Worm (Caenorhabditis elegans) whole organism, young adult: ENCODE data around the gene mec-17.

ENCODE experiments used
- B0261.1 ChIP-seq: sonication (generic microtip); optimal IDR thresholded peaks from 2 replicates; lab custom pipeline; 2016; ENCODE audit warnings: mild to moderate bottlenecking, missing genetic modification characterization, moderate library complexity, missing compliant biosample characterization
- D2030.7 ChIP-seq: fragments of 200-800 bp; sonication (Bioruptor generic); IDR thresholded peaks from 2 replicates; pipeline ENCODE4 v1.3.6; 2022; ENCODE audit warnings: missing genetic modification reagents, missing genetic modification characterization, missing compliant biosample characterization
- F39B2.1 ChIP-seq: fragments of 200-800 bp; sonication (Bioruptor generic); IDR thresholded peaks from 2 replicates; pipeline ENCODE4 v1.3.6; 2022; ENCODE audit warnings: missing genetic modification reagents, missing genetic modification characterization, missing compliant biosample characterization
- F52B5.7 ChIP-seq: sonication (generic microtip); optimal IDR thresholded peaks from 2 replicates; lab custom pipeline; 2016; ENCODE audit warnings: mild to moderate bottlenecking, missing genetic modification characterization, missing compliant biosample characterization
- T07F8.4 ChIP-seq: sonication (generic microtip); optimal IDR thresholded peaks from 2 replicates; lab custom pipeline; 2016; ENCODE audit warnings: mild to moderate bottlenecking, missing genetic modification characterization, moderate library complexity, missing compliant biosample characterization
- Y79H2A.3 ChIP-seq: fragments of 200-800 bp; sonication (Bioruptor generic); conservative IDR thresholded peaks from 2 replicates; pipeline ENCODE4 v1.3.6; 2022; ENCODE audit warnings: missing genetic modification reagents, missing genetic modification characterization, missing compliant biosample characterization
- akir-1 ChIP-seq: fragments of 200-800 bp; sonication (Bioruptor generic); optimal IDR thresholded peaks from 2 replicates; lab custom pipeline; 2018; ENCODE audit warnings: mild to moderate bottlenecking, missing genetic modification characterization, moderate library complexity, missing compliant biosample characterization
- athp-1 ChIP-seq: sonication (generic microtip); optimal IDR thresholded peaks from 2 replicates; lab custom pipeline; 2017; ENCODE audit warnings: mild to moderate bottlenecking, missing genetic modification characterization, missing compliant biosample characterization
- attf-5 ChIP-seq: fragments of 200-800 bp; sonication (Bioruptor generic); optimal IDR thresholded peaks from 2 replicates; lab custom pipeline; 2018; ENCODE audit warnings: mild to moderate bottlenecking, missing genetic modification characterization, missing compliant biosample characterization
- attf-6 ChIP-seq: fragments of 200-800 bp; sonication (Bioruptor generic); IDR thresholded peaks from 2 replicates; pipeline ENCODE4 v1.3.6; 2022; ENCODE audit warnings: missing genetic modification reagents, missing genetic modification characterization, missing compliant biosample characterization
- egl-18 ChIP-seq: fragments of 200-800 bp; sonication (Bioruptor generic); IDR thresholded peaks from 2 replicates; pipeline ENCODE4 v1.3.6; 2022; ENCODE audit warnings: missing genetic modification reagents, missing genetic modification characterization, missing compliant biosample characterization
- hmg-20 ChIP-seq: fragments of 200-800 bp; sonication (Bioruptor generic); IDR thresholded peaks from 2 replicates; pipeline ENCODE4 v1.3.6; 2022; ENCODE audit warnings: missing genetic modification reagents, missing genetic modification characterization, missing compliant biosample characterization
- lag-1 ChIP-seq: fragments of 200-800 bp; sonication (Bioruptor generic); IDR thresholded peaks from 2 replicates; pipeline ENCODE4 v1.3.6; 2022; ENCODE audit warnings: missing genetic modification reagents, missing genetic modification characterization, missing compliant biosample characterization
- madf-8 ChIP-seq: fragments of 200-800 bp; sonication (Bioruptor generic); conservative IDR thresholded peaks from 2 replicates; pipeline ENCODE4 v1.3.6; 2022; ENCODE audit warnings: missing genetic modification reagents, missing genetic modification characterization, missing compliant biosample characterization
- nfyb-1 ChIP-seq: fragments of 200-800 bp; sonication (Bioruptor generic); IDR thresholded peaks from 2 replicates; pipeline ENCODE4 v1.3.6; 2022; ENCODE audit warnings: missing genetic modification reagents, missing genetic modification characterization, missing compliant biosample characterization
- pbrm-1 ChIP-seq: fragments of 200-800 bp; sonication (Bioruptor generic); IDR thresholded peaks from 2 replicates; pipeline ENCODE4 v1.3.6; 2022; ENCODE audit warnings: missing genetic modification reagents, missing genetic modification characterization, missing compliant biosample characterization
- rpc-1 ChIP-seq, 2 experiments: fragments of 150-350 bp in 1 of 2; sonication (generic microtip) in 1 of 2; optimal IDR thresholded peaks; 2 replicates each; lab custom pipeline; 2014 to 2018; ENCODE audit warnings: missing biosample characterization in 1 of 2, missing genetic modification characterization in 1 of 2, missing genetic modification reagents in 1 of 2, missing genotype in 1 of 2
- snpc-3.4 ChIP-seq: sonication (generic microtip); optimal IDR thresholded peaks from 2 replicates; lab custom pipeline; 2017; ENCODE audit warnings: missing genetic modification characterization, mild to moderate bottlenecking, missing compliant biosample characterization, antibody characterized with exemption, moderate library complexity, missing genotype, missing genetic modification reagents
- somi-1 ChIP-seq: fragments of 200-800 bp; sonication (Bioruptor generic); optimal IDR thresholded peaks from 2 replicates; lab custom pipeline; 2018; ENCODE audit warnings: mild to moderate bottlenecking, missing genetic modification characterization, missing compliant biosample characterization
- tbp1 ChIP-seq: fragments of 200-800 bp; sonication (Bioruptor generic); optimal IDR thresholded peaks from 2 replicates; lab custom pipeline; 2018; ENCODE audit warnings: mild to moderate bottlenecking, missing genetic modification characterization, missing compliant biosample characterization
- tlf-1 ChIP-seq: fragments of 200-800 bp; sonication (Bioruptor generic); optimal IDR thresholded peaks from 2 replicates; lab custom pipeline; 2018; ENCODE audit warnings: mild to moderate bottlenecking, missing genetic modification characterization, missing compliant biosample characterization
- ztf-25 ChIP-seq: fragments of 200-800 bp; sonication (Bioruptor generic); IDR thresholded peaks from 2 replicates; pipeline ENCODE4 v1.3.6; 2022; ENCODE audit warnings: missing genetic modification reagents, missing genetic modification characterization, missing compliant biosample characterization

mec-17 gene

DNA sequence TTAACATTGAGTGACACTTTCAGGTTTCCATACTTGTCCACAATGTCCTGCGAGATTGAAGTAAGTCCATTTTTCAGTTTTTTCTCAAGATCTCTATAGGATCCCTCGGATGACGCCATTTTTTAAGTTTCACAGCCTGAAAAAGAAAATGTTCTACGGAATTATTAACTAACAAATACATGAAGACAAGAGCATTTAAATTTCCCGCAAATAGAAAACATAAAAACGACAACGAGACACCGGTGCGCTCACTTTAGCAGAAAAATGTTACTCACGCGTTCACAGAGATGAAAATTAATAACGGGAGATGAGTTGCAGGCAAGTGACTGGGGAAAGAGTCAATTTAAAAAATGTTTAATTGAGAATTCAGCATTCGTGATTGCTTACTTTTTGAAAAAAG lies 40.5 kb downstream of the mec-17 start, which contains the start of gene czw-1:
czw-1 (minus strand) TSS at position 369 of the 400 bp plus-strand sequence.
- TF ChIP-seq D2030.7 (GFP tag; lab: Robert Waterston, UW) (no peak), Y79H2A.3 (GFP tag; lab: Robert Waterston, UW) (no peak), lag-1 (GFP tag; lab: Robert Waterston, UW) (no peak), nfyb-1 (GFP tag; lab: Robert Waterston, UW) (no peak), tlf-1 (GFP tag; lab: Kevin White, UChicago) (no peak), egl-18 (GFP tag; lab: Robert Waterston, UW) (no peak), akir-1 (GFP tag; lab: Kevin White, UChicago) (no peak)
- TF ChIP-seq, all 124 proteins: peak for 0

DNA sequence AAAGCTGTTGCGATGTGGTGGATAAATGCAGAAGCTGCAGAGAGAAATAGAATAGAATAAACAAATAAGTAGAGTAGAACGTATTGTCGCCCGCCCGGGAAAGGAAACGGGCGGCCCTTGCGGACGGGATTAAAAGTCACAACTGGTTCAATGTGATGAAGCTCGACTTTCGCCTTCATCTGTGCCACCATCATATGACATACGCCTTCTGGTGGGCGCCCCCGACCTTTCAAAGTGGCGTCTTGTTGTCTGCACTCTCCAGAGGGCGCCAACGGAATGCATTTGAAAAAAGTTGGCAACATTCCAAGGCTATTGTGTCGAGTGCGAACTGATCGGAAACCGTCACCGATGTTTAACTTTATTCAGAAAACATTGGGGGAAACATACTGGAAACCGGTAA lies 43.7 kb downstream of the mec-17 start:
- 0 out of 2 replicates have a peak, but pooled peaks have one; percentile 18 for TF ChIP-seq madf-8 (GFP tag; lab: Robert Waterston, UW)
- 0 out of 2 replicates have a peak, but pooled peaks have one; percentile 64 for TF ChIP-seq ztf-25 (GFP tag; lab: Robert Waterston, UW)
- 0 out of 2 replicates have a peak, but pooled peaks have one; percentile 11 for TF ChIP-seq egl-18 (GFP tag; lab: Robert Waterston, UW)
- TF ChIP-seq F52B5.7 (tag; lab: Kevin White, UChicago) = no peak
- peak; percentile 32 for TF ChIP-seq snpc-3.4 (tag; lab: Kevin White, UChicago)
- TF ChIP-seq pbrm-1 (GFP tag; lab: Robert Waterston, UW) = 0 out of 2 replicates have a peak, but pooled peaks have one; percentile 19
- TF ChIP-seq tbp1 (GFP tag; lab: Kevin White, UChicago) = no peak
- TF ChIP-seq athp-1 (tag; lab: Kevin White, UChicago) = peak; percentile 5

DNA sequence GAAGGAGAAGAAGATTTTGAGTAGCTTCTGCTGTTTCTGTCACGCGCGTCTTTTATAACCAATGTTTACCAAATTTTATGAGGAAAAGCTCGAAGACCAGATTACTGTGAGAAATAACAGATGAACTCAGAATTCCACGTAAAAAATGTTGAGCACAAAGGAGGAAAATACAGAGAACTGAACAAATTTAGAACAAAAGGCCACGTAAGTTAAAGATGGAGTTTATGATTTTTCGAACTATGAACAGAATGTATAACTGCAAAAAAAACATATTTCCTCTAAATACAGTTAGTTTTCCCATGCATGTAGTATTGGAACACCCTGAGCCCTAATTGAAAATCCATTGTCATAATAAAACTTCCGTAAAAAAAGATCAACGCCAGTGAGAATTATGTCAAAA lies 46.1 kb downstream of the mec-17 start, which contains the start of gene exc-9:
exc-9 (minus strand) TSS at position 101 of the 400 bp plus-strand sequence.
- TF ChIP-seq somi-1 (GFP tag; lab: Kevin White, UChicago) (no peak), T07F8.4 (no peak), D2030.7 (GFP tag; lab: Robert Waterston, UW) (no peak), hmg-20 (GFP tag; lab: Robert Waterston, UW) (no peak), attf-6 (GFP tag; lab: Robert Waterston, UW) (no peak), B0261.1 (tag; lab: Kevin White, UChicago) (no peak), F39B2.1 (GFP tag; lab: Robert Waterston, UW) (no peak), attf-5 (GFP tag; lab: Kevin White, UChicago) (no peak)

DNA sequence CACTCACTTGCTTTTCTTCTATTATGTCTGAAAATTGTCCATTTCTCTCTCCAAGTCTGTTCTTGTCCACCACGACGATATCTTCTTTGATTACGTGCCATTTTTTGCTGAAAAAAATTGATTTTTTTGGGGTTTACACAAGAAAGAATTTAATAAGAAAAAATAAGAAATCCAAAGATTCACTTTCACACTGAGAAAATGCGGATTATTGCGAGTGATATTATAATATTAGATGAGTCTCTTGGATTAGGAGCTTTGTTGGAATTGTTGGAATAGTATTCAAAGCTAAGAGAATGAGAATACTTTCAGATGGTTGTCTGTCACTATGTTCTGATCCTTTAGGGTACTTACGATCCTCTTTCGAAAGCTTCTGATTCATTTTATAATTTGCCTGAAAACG lies 48.1 kb downstream of the mec-17 start, which contains the start of gene F20D12.7:
F20D12.7 (minus strand) TSS at position 101 of the 400 bp plus-strand sequence.
- TF ChIP-seq somi-1 (GFP tag; lab: Kevin White, UChicago) (no peak), rpc-1 (optimal IDR thresholded peaks at IDR 0.05; lab: Kevin White, UChicago) (no peak), rpc-1 (tag; optimal IDR thresholded peaks at IDR 0.05; lab: Kevin White, UChicago) (no peak)
